Fruit fly (Drosophila melanogaster) whole organism, wandering third instar larva: Measurements from ENCODE around the gene VhaSFD.

Experiments used
- Abd-B ChIP-seq: fragments of >200 bp; optimal IDR thresholded peaks from 2 replicates; lab custom pipeline; 2017; ENCODE audit warnings: missing biosample characterization, missing genetic modification characterization
- CG32264 ChIP-seq: fragments of 200-800 bp; sonication (Bioruptor generic); optimal IDR thresholded peaks from 2 replicates; lab custom pipeline; 2016; ENCODE audit warnings: missing biosample characterization, missing genetic modification characterization
- CG9705 ChIP-seq: fragments of 200-800 bp; sonication (Bioruptor generic); optimal IDR thresholded peaks from 2 replicates; lab custom pipeline; 2018; ENCODE audit warnings: missing biosample characterization, mild to moderate bottlenecking, missing genetic modification characterization
- CrebA ChIP-seq: fragments of 200-800 bp; sonication (Bioruptor generic); optimal IDR thresholded peaks from 2 replicates; lab custom pipeline; 2016; ENCODE audit warnings: missing biosample characterization, mild to moderate bottlenecking, missing genetic modification characterization, borderline replicate concordance
- Dfd ChIP-seq: fragments of >200 bp; optimal IDR thresholded peaks from 2 replicates; lab custom pipeline; 2017; ENCODE audit warnings: missing biosample characterization, missing genetic modification characterization
- Dif ChIP-seq: fragments of 200-275, 200-300 bp; sonication (Bioruptor generic); optimal IDR thresholded peaks from 2 replicates; lab custom pipeline; 2018; ENCODE audit warnings: missing biosample characterization, missing genetic modification characterization; ENCODE audit not compliant: partially characterized antibody
- GATAd ChIP-seq: sonication (Bioruptor generic); optimal IDR thresholded peaks from 2 replicates; lab custom pipeline; 2016; ENCODE audit warnings: missing biosample characterization, missing genetic modification characterization
- HLH106 ChIP-seq: fragments of 200-800 bp; optimal IDR thresholded peaks from 3 replicates; lab custom pipeline; 2019; ENCODE audit warnings: missing biosample characterization, mild to moderate bottlenecking, missing genetic modification characterization, moderate library complexity
- Hnf4 ChIP-seq: fragments of 200-800 bp; sonication (Bioruptor generic); optimal IDR thresholded peaks from 2 replicates; lab custom pipeline; 2016; ENCODE audit warnings: missing biosample characterization, mild to moderate bottlenecking, missing genetic modification characterization
- Hr78 ChIP-seq: fragments of >200 bp; optimal IDR thresholded peaks from 2 replicates; lab custom pipeline; 2017; ENCODE audit warnings: missing biosample characterization, missing genetic modification characterization
- Hr83 ChIP-seq: fragments of 200-300 bp; sonication (Bioruptor generic); optimal IDR thresholded peaks from 2 replicates; lab custom pipeline; 2016; ENCODE audit warnings: missing biosample characterization, mild to moderate bottlenecking, missing genetic modification characterization, moderate library complexity; ENCODE audit not compliant: poor library complexity, severe bottlenecking
- Jra ChIP-seq: sonication (Bioruptor generic); optimal IDR thresholded peaks from 2 replicates; lab custom pipeline; 2016; ENCODE audit warnings: missing biosample characterization, missing genetic modification characterization
- Mio ChIP-seq: sonication (Bioruptor generic); optimal IDR thresholded peaks from 2 replicates; lab custom pipeline; 2016; ENCODE audit warnings: missing biosample characterization, missing genetic modification characterization
- Myc ChIP-seq: fragments of >200 bp; optimal IDR thresholded peaks from 2 replicates; lab custom pipeline; 2017
- N ChIP-seq: fragments of >200 bp; optimal IDR thresholded peaks from 2 replicates; lab custom pipeline; 2018; ENCODE audit warnings: missing biosample characterization, missing external identifiers, missing genetic modification characterization
- OdsH ChIP-seq: fragments of 200-800 bp; sonication (Bioruptor generic); optimal IDR thresholded peaks from 2 replicates; lab custom pipeline; 2016; ENCODE audit warnings: missing biosample characterization, mild to moderate bottlenecking, missing genetic modification characterization
- Rel ChIP-seq, 2 experiments: fragments of 200-800 bp; sonication (Bioruptor generic) in 1 of 2; optimal IDR thresholded peaks; 2 replicates in 1 of 2; 3 replicates in 1 of 2; lab custom pipeline; 2016 to 2019; ENCODE audit warnings: mild to moderate bottlenecking in 2 of 2, missing biosample characterization in 2 of 2, missing genetic modification characterization in 2 of 2, moderate library complexity in 1 of 2
- Sp1 ChIP-seq: fragments of 200-800 bp; sonication (Bioruptor generic); optimal IDR thresholded peaks from 3 replicates; lab custom pipeline; 2019; ENCODE audit warnings: missing biosample characterization, mild to moderate bottlenecking, missing genetic modification characterization, moderate library complexity
- Vsx2 ChIP-seq: fragments of 200-300, 225-300 bp; sonication (Bioruptor generic); optimal IDR thresholded peaks from 2 replicates; lab custom pipeline; 2018; ENCODE audit warnings: missing biosample characterization, missing genetic modification characterization; ENCODE audit not compliant: partially characterized antibody
- br ChIP-seq: fragments of 200-800 bp; sonication (Bioruptor generic); optimal IDR thresholded peaks from 2 replicates; lab custom pipeline; 2016; ENCODE audit warnings: missing biosample characterization, missing genetic modification characterization
- brk ChIP-seq: fragments of 200-800 bp; sonication (Bioruptor generic); optimal IDR thresholded peaks from 2 replicates; lab custom pipeline; 2016; ENCODE audit warnings: missing biosample characterization, mild to moderate bottlenecking, missing genetic modification characterization
- dl ChIP-seq, 2 experiments: fragments of 175-275, 200-275 bp in 1 of 2; fragments of 200-275 bp in 1 of 2; sonication (Bioruptor generic); optimal IDR thresholded peaks; lab custom pipeline; 2018; ENCODE audit warnings: mild to moderate bottlenecking in 2 of 2, missing biosample characterization in 2 of 2, missing genetic modification characterization in 2 of 2, moderate library complexity in 2 of 2; ENCODE audit not compliant: partially characterized antibody in 2 of 2, insufficient read depth in 1 of 2
- dmrt93B ChIP-seq: fragments of 200-800 bp; sonication (Bioruptor generic); optimal IDR thresholded peaks from 2 replicates; lab custom pipeline; 2018; ENCODE audit warnings: missing biosample characterization, mild to moderate bottlenecking, missing genetic modification characterization
- dsf ChIP-seq: sonication (Bioruptor generic); optimal IDR thresholded peaks from 2 replicates; lab custom pipeline; 2016; ENCODE audit warnings: missing biosample characterization, missing genetic modification characterization, borderline replicate concordance
- ey ChIP-seq: fragments of 200-800 bp; sonication (Bioruptor generic); optimal IDR thresholded peaks from 2 replicates; lab custom pipeline; 2016; ENCODE audit warnings: missing biosample characterization, missing genetic modification characterization
- foxo ChIP-seq, 2 experiments: fragments of 200-800 bp; sonication (Bioruptor generic); optimal IDR thresholded peaks; 2 replicates in 1 of 2; 3 replicates in 1 of 2; lab custom pipeline; 2016 to 2017; ENCODE audit warnings: missing biosample characterization in 2 of 2, missing genetic modification characterization in 2 of 2
- fru ChIP-seq: fragments of 200-800 bp; sonication (Bioruptor generic); optimal IDR thresholded peaks from 3 replicates; lab custom pipeline; 2016; ENCODE audit warnings: missing biosample characterization, mild to moderate bottlenecking, missing genetic modification characterization
- h ChIP-seq: fragments of 200-800 bp; sonication (Bioruptor generic); optimal IDR thresholded peaks from 3 replicates; lab custom pipeline; 2016; ENCODE audit warnings: missing biosample characterization, mild to moderate bottlenecking, missing genetic modification characterization
- jim ChIP-seq: fragments of 175-275, 200-325 bp; sonication (Bioruptor generic); optimal IDR thresholded peaks from 2 replicates; lab custom pipeline; 2016; ENCODE audit warnings: missing biosample characterization, mild to moderate bottlenecking, missing genetic modification characterization
- lola ChIP-seq: fragments of >200 bp; optimal IDR thresholded peaks from 2 replicates; lab custom pipeline; 2017; ENCODE audit warnings: missing biosample characterization, missing genetic modification characterization
- pan ChIP-seq: fragments of >200 bp; optimal IDR thresholded peaks from 2 replicates; lab custom pipeline; 2017
- psq ChIP-seq: fragments of 200-800 bp; sonication (Bioruptor generic); optimal IDR thresholded peaks from 3 replicates; lab custom pipeline; 2017; ENCODE audit warnings: missing biosample characterization, mild to moderate bottlenecking, missing genetic modification characterization, moderate library complexity
- rgr ChIP-seq: fragments of 200-800 bp; sonication (Bioruptor generic); optimal IDR thresholded peaks from 3 replicates; lab custom pipeline; 2016; ENCODE audit warnings: missing biosample characterization, mild to moderate bottlenecking, missing genetic modification characterization
- sage ChIP-seq: fragments of 200-800 bp; sonication (Bioruptor generic); optimal IDR thresholded peaks from 2 replicates; lab custom pipeline; 2016; ENCODE audit warnings: missing biosample characterization, mild to moderate bottlenecking, missing genetic modification characterization
- sv ChIP-seq: fragments of 200-800 bp; sonication (Bioruptor generic); optimal IDR thresholded peaks from 3 replicates; lab custom pipeline; 2016; ENCODE audit warnings: missing biosample characterization, missing genetic modification characterization
- tai ChIP-seq: sonication (Bioruptor generic); optimal IDR thresholded peaks from 2 replicates; lab custom pipeline; 2016; ENCODE audit warnings: missing biosample characterization, missing genetic modification characterization
- usp ChIP-seq: fragments of >200 bp; optimal IDR thresholded peaks from 2 replicates; lab custom pipeline; 2017; ENCODE audit warnings: missing biosample characterization, missing genetic modification characterization
- woc ChIP-seq: sonication (Bioruptor generic); optimal IDR thresholded peaks from 2 replicates; lab custom pipeline; 2016; ENCODE audit warnings: missing biosample characterization, mild to moderate bottlenecking, missing genetic modification characterization

Gene VhaSFD

dm6 chr2L:16720707-16721700, 6.6 kb downstream of the VhaSFD start:
- TF ChIP-seq N (GFP tag; lab: Kevin White, UChicago) (no peak), dmrt93B (GFP tag; lab: Kevin White, UChicago) (peak; percentile 93), CG9705 (peak; percentile 63), OdsH (peak; percentile 98), Mio (GFP tag; lab: Kevin White, UChicago) (peak; percentile 38), CG32264 (GFP tag; lab: Kevin White, UChicago) (peak; percentile 87), GATAd (GFP tag; lab: Kevin White, UChicago) (peak; percentile 91), psq (GFP tag; lab: Kevin White, UChicago) (peak; percentile 95), usp (GFP tag; lab: Kevin White, UChicago) (no peak), Dif (GFP tag; lab: Kevin White, UChicago) (peak; percentile 58), lola (GFP tag; lab: Kevin White, UChicago) (no peak), sage (GFP tag; lab: Kevin White, UChicago) (peak; percentile 94), dsf (GFP tag; lab: Kevin White, UChicago) (peak; percentile 87), Rel (GFP tag; optimal IDR thresholded peaks at IDR 0.05; lab: Kevin White, UChicago) (peak; percentile 85), Rel (tag; optimal IDR thresholded peaks at IDR 0.05; lab: Kevin White, UChicago) (peak; percentile 93), br (GFP tag; lab: Kevin White, UChicago) (peak; percentile 92), sv (peak; percentile 93), Myc (lab: Kevin White, UChicago) (no peak), jim (GFP tag; lab: Kevin White, UChicago) (no peak), Sp1 (GFP tag; lab: Kevin White, UChicago) (peak; percentile 96), pan (lab: Kevin White, UChicago) (no peak), foxo (GFP tag; optimal IDR thresholded peaks at IDR 0.05; lab: Kevin White, UChicago) (peak; percentile 73 to 98), tai (GFP tag; lab: Kevin White, UChicago) (peak; percentile 94), Hr83 (GFP tag; lab: Kevin White, UChicago) (peak; percentile 25), Hnf4 (GFP tag; lab: Kevin White, UChicago) (peak; percentile 97), rgr (GFP tag; lab: Kevin White, UChicago) (peak; percentile 98), woc (peak; percentile 86), fru (GFP tag; lab: Kevin White, UChicago) (peak; percentile 96), Abd-B (no peak), ey (GFP tag; lab: Kevin White, UChicago) (peak; percentile 97), h (peak; percentile 98), CrebA (GFP tag; lab: Kevin White, UChicago) (no peak), Jra (GFP tag; lab: Kevin White, UChicago) (peak; percentile 96), dl (GFP tag; optimal IDR thresholded peaks at IDR 0.05; lab: Kevin White, UChicago; ENCODE audit: insufficient read depth in 1 of 2, partially characterized antibody in 2 of 2) (no peak), Hr78 (no peak), Dfd (GFP tag; lab: Kevin White, UChicago) (peak; percentile 64), HLH106 (tag; lab: Kevin White, UChicago) (peak; percentile 96), Vsx2 (no peak), brk (peak; percentile 97)
